Worm (Caenorhabditis elegans): Measurements from ENCODE around the gene chtb-1.
A peak's percentile ranks its signal among the peaks of the same experiment; 100 is the strongest.

ce11 chrIII:9309840-9310239 is 45.4 kb downstream of the chtb-1 start:
- no peak for TF ChIP-seq ces-1 (GFP tag; optimal IDR thresholded peaks at IDR 0.05)
- peak in 1 of 2 experiments; percentile 11 for TF ChIP-seq unc-62 (GFP tag; optimal IDR thresholded peaks at IDR 0.05 in 1 of 2)
- TF ChIP-seq unc-62 (tag; optimal IDR thresholded peaks at IDR 0.05) = no peak
- no peak for TF ChIP-seq nhr-25 (tag; optimal IDR thresholded peaks at IDR 0.05; ENCODE audit: borderline replicate concordance, insufficient read depth)
- no peak for TF ChIP-seq pqm-1 (tag; optimal IDR thresholded peaks at IDR 0.05)
- TF ChIP-seq mdl-1 (tag; optimal IDR thresholded peaks at IDR 0.05) = no peak
- TF ChIP-seq hlh-30 (tag; optimal IDR thresholded peaks at IDR 0.05; ENCODE audit: insufficient read depth) = no peak

Measured in whole organism, L4 larva.